Worm (Caenorhabditis elegans) whole organism, L4 larva: ENCODE data around the gene nlp-79.
"Not testable (repeated sequence)": the region's sequence is repeated elsewhere in the genome, so short reads cannot be mapped to it uniquely, and the experiment has no call there.

Experiments
- D1046.2 ChIP-seq: fragments of 200-800 bp; sonication (Bioruptor generic); IDR thresholded peaks from 2 replicates; pipeline ENCODE4 v1.3.6; 2022; ENCODE audit warnings: missing genetic modification characterization, missing compliant biosample characterization
- F26F4.8 ChIP-seq: fragments of 200-800 bp; sonication (Bioruptor generic); conservative IDR thresholded peaks from 2 replicates; pipeline ENCODE4 v1.3.6; 2022; ENCODE audit warnings: missing genetic modification characterization, missing compliant biosample characterization
- F44E2.7 ChIP-seq: fragments of 200-800 bp; sonication (Bioruptor generic); IDR thresholded peaks from 2 replicates; pipeline ENCODE4 v2.1.2; 2022; ENCODE audit warnings: missing genetic modification characterization, missing compliant biosample characterization
- T26A8.4 ChIP-seq: fragments of 200-800 bp; sonication (Bioruptor generic); IDR thresholded peaks from 2 replicates; pipeline ENCODE4 v1.3.6; 2022; ENCODE audit warnings: missing genetic modification characterization, missing compliant biosample characterization
- Y105C5A.15 ChIP-seq: fragments of 200-800 bp; sonication (Bioruptor generic); IDR thresholded peaks from 2 replicates; pipeline ENCODE4 v1.3.6; 2022; ENCODE audit warnings: missing genetic modification characterization, missing compliant biosample characterization
- Y48G9A.11 ChIP-seq: fragments of 200-800 bp; sonication (Bioruptor generic); IDR thresholded peaks from 2 replicates; pipeline ENCODE4 v1.3.6; 2022; ENCODE audit warnings: missing genetic modification reagents, missing genetic modification characterization, missing compliant biosample characterization
- Y75B8A.6 ChIP-seq: fragments of 200-800 bp; sonication (Bioruptor generic); IDR thresholded peaks from 2 replicates; pipeline ENCODE4 v1.3.6; 2022; ENCODE audit warnings: missing genetic modification reagents, missing genetic modification characterization, missing compliant biosample characterization
- ZK337.2 ChIP-seq: fragments of 200-800 bp; sonication (Bioruptor generic); IDR thresholded peaks from 2 replicates; pipeline ENCODE4 v1.3.6; 2022; ENCODE audit warnings: missing genetic modification reagents, missing genetic modification characterization, missing compliant biosample characterization
- arid-1 ChIP-seq: fragments of 200-800 bp; sonication (Bioruptor generic); conservative IDR thresholded peaks from 2 replicates; pipeline ENCODE4 v1.3.6; 2022; ENCODE audit warnings: missing genetic modification reagents, missing genetic modification characterization, missing compliant biosample characterization
- ceh-44 ChIP-seq: fragments of 200-800 bp; sonication (Bioruptor generic); IDR thresholded peaks from 2 replicates; pipeline ENCODE4 v1.3.6; 2022; ENCODE audit warnings: missing genetic modification reagents, missing genetic modification characterization, missing compliant biosample characterization
- ceh-62 ChIP-seq: sonication (generic microtip); optimal IDR thresholded peaks from 2 replicates; lab custom pipeline; 2017; ENCODE audit warnings: missing biosample characterization, missing genetic modification characterization
- ctbp-1 ChIP-seq: fragments of 200-800 bp; sonication (Bioruptor generic); IDR thresholded peaks from 2 replicates; pipeline ENCODE4 v1.3.6; 2022; ENCODE audit warnings: missing genetic modification reagents, missing genetic modification characterization, missing compliant biosample characterization
- daf-19 ChIP-seq: fragments of 200-800 bp; sonication (Bioruptor generic); conservative IDR thresholded peaks from 2 replicates; pipeline ENCODE4 v1.3.6; 2022; ENCODE audit warnings: missing genetic modification characterization, missing compliant biosample characterization
- dmd-6 ChIP-seq: fragments of 200-800 bp; sonication (Bioruptor generic); IDR thresholded peaks from 2 replicates; pipeline ENCODE4 v1.3.6; 2022; ENCODE audit warnings: missing genetic modification reagents, missing genetic modification characterization, missing compliant biosample characterization
- dmd-8 ChIP-seq: fragments of 200-800 bp; sonication (Bioruptor generic); IDR thresholded peaks from 2 replicates; pipeline ENCODE4 v1.3.6; 2022; ENCODE audit warnings: missing genetic modification characterization, missing compliant biosample characterization
- egl-43 ChIP-seq: fragments of 200-800 bp; sonication (Bioruptor generic); IDR thresholded peaks from 2 replicates; pipeline ENCODE4 v1.3.6; 2022; ENCODE audit warnings: missing genetic modification reagents, missing genetic modification characterization, missing compliant biosample characterization
- gei-8 ChIP-seq: fragments of 200-800 bp; sonication (Bioruptor generic); optimal IDR thresholded peaks from 2 replicates; lab custom pipeline; 2018; ENCODE audit warnings: mild to moderate bottlenecking, missing genetic modification characterization, missing compliant biosample characterization
- hlh-11 ChIP-seq: fragments of 200-800 bp; sonication (Bioruptor generic); optimal IDR thresholded peaks from 2 replicates; lab custom pipeline; 2018; ENCODE audit warnings: mild to moderate bottlenecking, missing genetic modification characterization, missing compliant biosample characterization
- hmg-1.1 ChIP-seq: fragments of 200-800 bp; sonication (Bioruptor generic); IDR thresholded peaks from 2 replicates; pipeline ENCODE4 v1.3.6; 2022; ENCODE audit warnings: missing genetic modification reagents, missing genetic modification characterization, missing compliant biosample characterization
- lim-7 ChIP-seq: fragments of 200-800 bp; sonication (Bioruptor generic); IDR thresholded peaks from 2 replicates; pipeline ENCODE4 v1.3.6; 2022; ENCODE audit warnings: missing genetic modification characterization, missing compliant biosample characterization
- lin-1 ChIP-seq: fragments of 200-800 bp; sonication (Bioruptor generic); IDR thresholded peaks from 2 replicates; pipeline ENCODE4 v1.3.6; 2022; ENCODE audit warnings: missing genetic modification reagents, missing genetic modification characterization, missing compliant biosample characterization
- lin-38 ChIP-seq: fragments of 200-800 bp; sonication (Bioruptor generic); IDR thresholded peaks from 2 replicates; pipeline ENCODE4 v1.3.6; 2022; ENCODE audit warnings: missing genetic modification reagents, missing genetic modification characterization, missing compliant biosample characterization
- lin-39 ChIP-seq: fragments of 150-350 bp; optimal IDR thresholded peaks from 2 replicates; lab custom pipeline; 2014; ENCODE audit warnings: missing biosample characterization, missing genetic modification reagents, missing genetic modification characterization
- madf-5 ChIP-seq, 2 experiments: fragments of 200-800 bp; sonication (Bioruptor generic); IDR thresholded peaks; 2 replicates each; pipeline ENCODE4 v1.3.6; 2022; ENCODE audit warnings: missing compliant biosample characterization in 2 of 2, missing genetic modification characterization in 2 of 2
- madf-9 ChIP-seq: fragments of 200-800 bp; sonication (Bioruptor generic); conservative IDR thresholded peaks from 2 replicates; pipeline ENCODE4 v1.3.6; 2022; ENCODE audit warnings: missing genetic modification reagents, missing genetic modification characterization, missing compliant biosample characterization
- mdt-29 ChIP-seq: fragments of 200-800 bp; sonication (Bioruptor generic); IDR thresholded peaks from 2 replicates; pipeline ENCODE4 v1.3.6; 2022; ENCODE audit warnings: missing genetic modification reagents, missing genetic modification characterization, missing compliant biosample characterization
- mes-2 ChIP-seq: sonication (generic microtip); optimal IDR thresholded peaks from 2 replicates; lab custom pipeline; 2016; ENCODE audit warnings: missing genotype, mild to moderate bottlenecking, missing genetic modification characterization, missing compliant biosample characterization; ENCODE audit not compliant: poor library complexity, severe bottlenecking
- nhr-11 ChIP-seq: fragments of 150-350 bp; optimal IDR thresholded peaks from 2 replicates; lab custom pipeline; 2014; ENCODE audit warnings: missing biosample characterization, missing genetic modification characterization
- pha-4 ChIP-seq, 2 experiments: fragments of 150-350 bp in 1 of 2; fragments of 200-800 bp in 1 of 2; sonication (Bioruptor generic) in 1 of 2; IDR thresholded peaks in 1 of 2; optimal IDR thresholded peaks in 1 of 2; 2 replicates each; pipeline versions ENCODE4 v1.3.6 to Lab custom; 2014 to 2022; ENCODE audit warnings: missing genetic modification characterization in 2 of 2, missing genetic modification reagents in 2 of 2, missing biosample characterization in 1 of 2, missing compliant biosample characterization in 1 of 2
- php-3 ChIP-seq: fragments of 200-800 bp; sonication (Bioruptor generic); IDR thresholded peaks from 2 replicates; pipeline ENCODE4 v1.3.6; 2022; ENCODE audit warnings: missing genetic modification reagents, missing genetic modification characterization, missing compliant biosample characterization
- pqm-1 ChIP-seq: sonication (generic microtip); optimal IDR thresholded peaks from 2 replicates; lab custom pipeline; 2017; ENCODE audit warnings: missing biosample characterization, missing genetic modification characterization
- saeg-2 ChIP-seq: fragments of 200-800 bp; sonication (Bioruptor generic); IDR thresholded peaks from 2 replicates; pipeline ENCODE4 v1.3.6; 2022; ENCODE audit warnings: missing genetic modification reagents, missing genetic modification characterization, missing compliant biosample characterization
- sdz-12 ChIP-seq: fragments of 200-800 bp; sonication (Bioruptor generic); optimal IDR thresholded peaks from 2 replicates; lab custom pipeline; 2018; ENCODE audit warnings: mild to moderate bottlenecking, missing genetic modification characterization, missing compliant biosample characterization
- snpc-1.2 ChIP-seq: fragments of 200-800 bp; sonication (Bioruptor generic); IDR thresholded peaks from 2 replicates; pipeline ENCODE4 v1.3.6; 2022; ENCODE audit warnings: missing genetic modification reagents, missing genetic modification characterization, missing compliant biosample characterization
- tra-1 ChIP-seq: fragments of 200-800 bp; sonication (Bioruptor generic); IDR thresholded peaks from 2 replicates; pipeline ENCODE4 v1.3.6; 2022; ENCODE audit warnings: missing genetic modification reagents, missing genetic modification characterization, missing compliant biosample characterization
- unc-130 ChIP-seq: sonication (generic microtip); optimal IDR thresholded peaks from 2 replicates; lab custom pipeline; 2016; ENCODE audit warnings: missing genetic modification reagents, missing genetic modification characterization, missing compliant biosample characterization
- vab-7 ChIP-seq: fragments of 200-800 bp; sonication (Bioruptor generic); IDR thresholded peaks from 2 replicates; pipeline ENCODE4 v1.3.6; 2022; ENCODE audit warnings: missing genetic modification reagents, missing genetic modification characterization, missing compliant biosample characterization
- zfp-3 ChIP-seq: fragments of 200-800 bp; sonication (Bioruptor generic); conservative IDR thresholded peaks from 2 replicates; pipeline ENCODE4 v1.3.6; 2022; ENCODE audit warnings: missing genetic modification reagents, missing genetic modification characterization, missing compliant biosample characterization
- ztf-7 ChIP-seq: fragments of 150-350 bp; optimal IDR thresholded peaks from 2 replicates; lab custom pipeline; 2014; ENCODE audit warnings: missing biosample characterization, missing genetic modification characterization

nlp-79 gene

ce11 chrIV:13125999-13126398 lies 23.4 kb upstream of the nlp-79 start:
- TF ChIP-seq unc-130 (no peak), hlh-11 (peak; percentile 2), nhr-11 (peak; percentile 10), sdz-12 (no peak), pqm-1 (tag; lab: Kevin White, UChicago) (no peak)

ce11 chrIV:13127720-13128119 lies 21.7 kb upstream of the nlp-79 start:
- TF ChIP-seq ztf-7 (tag; lab: Kevin White, UChicago), result no peak
- TF ChIP-seq ceh-62 (tag; lab: Kevin White, UChicago), result no peak
- no peak for TF ChIP-seq daf-19 (GFP tag; lab: Robert Waterston, UW)
- TF ChIP-seq lin-39 (tag; lab: Kevin White, UChicago), result no peak
- TF ChIP-seq egl-43 (GFP tag; lab: Robert Waterston, UW), result 0 out of 2 replicates have a peak, but pooled peaks have one; percentile 33
- no peak for TF ChIP-seq gei-8
- TF ChIP-seq pha-4 (GFP tag; IDR thresholded peaks at IDR 0.05; lab: Robert Waterston, UW), result 0 out of 2 replicates have a peak, but pooled peaks have one; percentile 21
- no peak for TF ChIP-seq pha-4 (tag; optimal IDR thresholded peaks at IDR 0.05; lab: Kevin White, UChicago)

ce11 chrIV:13140792-13141191 lies 8.6 kb upstream of the nlp-79 start:
- TF ChIP-seq tra-1 (peak; percentile 47; the same call in 1 of the 2 replicates), dmd-6 (0 out of 2 replicates have a peak, but pooled peaks have one; percentile 10), snpc-1.2 (GFP tag; lab: Robert Waterston, UW) (peak; percentile 87), vab-7 (GFP tag; lab: Robert Waterston, UW) (peak; percentile 85), egl-43 (GFP tag; lab: Robert Waterston, UW) (peak; percentile 87), Y48G9A.11 (peak; percentile 64), ZK337.2 (0 out of 2 replicates have a peak, but pooled peaks have one; percentile 12), F26F4.8 (GFP tag; lab: Robert Waterston, UW) (peak; percentile 91), lin-1 (GFP tag; lab: Robert Waterston, UW) (peak; percentile 56; the same call in 1 of the 2 replicates), arid-1 (GFP tag; lab: Robert Waterston, UW) (peak; percentile 88), D1046.2 (GFP tag; lab: Robert Waterston, UW) (peak; percentile 44; the same call in 1 of the 2 replicates), madf-9 (peak; percentile 69), saeg-2 (GFP tag; lab: Robert Waterston, UW) (0 out of 2 replicates have a peak, but pooled peaks have one; percentile 41), hmg-1.1 (GFP tag; lab: Robert Waterston, UW) (peak; percentile 39; the same call in 1 of the 2 replicates), ctbp-1 (peak; percentile 53; the same call in 1 of the 2 replicates), Y75B8A.6 (0 out of 2 replicates have a peak, but pooled peaks have one; percentile 68), T26A8.4 (GFP tag; lab: Robert Waterston, UW) (peak; percentile 59), mdt-29 (GFP tag; lab: Robert Waterston, UW) (peak; percentile 63; the same call in 1 of the 2 replicates), ceh-44 (GFP tag; lab: Robert Waterston, UW) (0 out of 2 replicates have a peak, but pooled peaks have one; percentile 58), lin-38 (GFP tag; lab: Robert Waterston, UW) (peak; percentile 76), mes-2 (tag; lab: Kevin White, UChicago) (peak; percentile 18), php-3 (GFP tag; lab: Robert Waterston, UW) (0 out of 2 replicates have a peak, but pooled peaks have one; percentile 9), dmd-8 (GFP tag; lab: Robert Waterston, UW) (peak; percentile 82), Y105C5A.15 (GFP tag; lab: Robert Waterston, UW) (peak; percentile 71; the same call in 1 of the 2 replicates), zfp-3 (GFP tag; lab: Robert Waterston, UW) (peak; percentile 27; the same call in 1 of the 2 replicates), pha-4 (GFP tag; IDR thresholded peaks at IDR 0.05; lab: Robert Waterston, UW) (peak; percentile 76), F44E2.7 (peak; percentile 81; the same call in 1 of the 2 replicates), madf-5 (GFP tag; IDR thresholded peaks at IDR 0.05; lab: Robert Waterston, UW) (peak; percentile 76 to 82; a peak in 1 of 4 replicates), lim-7 (GFP tag; lab: Robert Waterston, UW) (peak; percentile 92)
- TF ChIP-seq pha-4 (tag; optimal IDR thresholded peaks at IDR 0.05; lab: Kevin White, UChicago), result not testable (repeated sequence)
